Worm (Caenorhabditis elegans): ENCODE data around the gene him-8.

Gene him-8

ce11 chrIV:10609920-10610319, 48.2 kb downstream of the him-8 start:
- peak in 5 of 6 experiments; percentile 46 to 79 (median 61) for TF ChIP-seq elt-3 (tag; optimal IDR thresholded peaks at IDR 0.05)
- TF ChIP-seq nhr-20 (tag; optimal IDR thresholded peaks at IDR 0.05), result peak; percentile 21
- no peak for TF ChIP-seq ceh-90 (tag; optimal IDR thresholded peaks at IDR 0.05)
- TF ChIP-seq nhr-28 (tag; optimal IDR thresholded peaks at IDR 0.05), result no peak
- peak; percentile 55 for TF ChIP-seq blmp-1 (tag; optimal IDR thresholded peaks at IDR 0.05)
- TF ChIP-seq xbp-1 (tag; optimal IDR thresholded peaks at IDR 0.05), result no peak
- TF ChIP-seq lin-14 (GFP tag; optimal IDR thresholded peaks at IDR 0.05), result peak; percentile 51
- no peak for TF ChIP-seq lin-13 (GFP tag; optimal IDR thresholded peaks at IDR 0.05)
- TF ChIP-seq hpl-2 (GFP tag; optimal IDR thresholded peaks at IDR 0.05), result no peak
- TF ChIP-seq nhr-85 (tag), result peak; percentile 80

- TF ChIP-seq jun-1 (tag; optimal IDR thresholded peaks at IDR 0.05) (no peak), Y116A8C.19 (tag; optimal IDR thresholded peaks at IDR 0.05; ENCODE audit: borderline replicate concordance) (no peak), isw-1 (GFP tag; IDR thresholded peaks at IDR 0.05) (no peak), pqm-1 (tag; optimal IDR thresholded peaks at IDR 0.05) (no peak), nhr-76 (tag; optimal IDR thresholded peaks at IDR 0.05) (no peak), nhr-85 (tag) (peak; percentile 83), tbx-2 (tag; optimal IDR thresholded peaks at IDR 0.05) (no peak), C34B4.2 (tag; optimal IDR thresholded peaks at IDR 0.05) (no peak), ama-1 (optimal IDR thresholded peaks at IDR 0.05) (no peak), mef-2 (tag; optimal IDR thresholded peaks at IDR 0.05) (no peak), blmp-1 (tag; optimal IDR thresholded peaks at IDR 0.05) (peak; percentile 69), elt-2 (tag; optimal IDR thresholded peaks at IDR 0.05) (no peak), aha-1 (tag; optimal IDR thresholded peaks at IDR 0.05) (no peak), fos-1 (tag; optimal IDR thresholded peaks at IDR 0.05) (no peak), lin-39 (tag; optimal IDR thresholded peaks at IDR 0.05) (no peak), nhr-20 (tag; optimal IDR thresholded peaks at IDR 0.05) (peak; percentile 27), vab-15 (tag; optimal IDR thresholded peaks at IDR 0.05) (no peak), nhr-28 (tag; optimal IDR thresholded peaks at IDR 0.05) (no peak), ceh-90 (tag; optimal IDR thresholded peaks at IDR 0.05) (no peak), fkh-8 (tag; optimal IDR thresholded peaks at IDR 0.05) (no peak), snu-23 (GFP tag; optimal IDR thresholded peaks at IDR 0.05) (peak; percentile 12), unc-86 (tag; optimal IDR thresholded peaks at IDR 0.05) (no peak), unc-98 (GFP tag; IDR thresholded peaks at IDR 0.05) (no peak), ceh-63 (GFP tag; optimal IDR thresholded peaks at IDR 0.05) (no peak), nhr-77 (tag; optimal IDR thresholded peaks at IDR 0.05) (no peak), grh-1 (GFP tag; IDR thresholded peaks at IDR 0.05) (no peak), lir-3 (tag; optimal IDR thresholded peaks at IDR 0.05; ENCODE audit: poor library complexity) (no peak), F16B12.6 (tag; optimal IDR thresholded peaks at IDR 0.05) (no peak), nhr-84 (tag; optimal IDR thresholded peaks at IDR 0.05) (no peak), ztf-11 (tag; optimal IDR thresholded peaks at IDR 0.05) (no peak), elt-3 (tag; optimal IDR thresholded peaks at IDR 0.05) (peak in 1 of 6 experiments; percentile 3), nhr-237 (tag; optimal IDR thresholded peaks at IDR 0.05) (no peak), nhr-12 (tag; optimal IDR thresholded peaks at IDR 0.05) (no peak), egl-27 (tag; optimal IDR thresholded peaks at IDR 0.05) (no peak), nhr-71 (tag; optimal IDR thresholded peaks at IDR 0.05) (peak; percentile 19), xbp-1 (tag; optimal IDR thresholded peaks at IDR 0.05) (no peak), aly-2 (tag; optimal IDR thresholded peaks at IDR 0.05) (no peak), mab-9 (GFP tag; IDR thresholded peaks at IDR 0.05) (no peak), efl-1 (optimal IDR thresholded peaks at IDR 0.05) (no peak), efl-1 (GFP tag; optimal IDR thresholded peaks at IDR 0.05 in 1 of 2) (no peak), irx-1 (tag; optimal IDR thresholded peaks at IDR 0.05) (no peak), lin-14 (GFP tag; optimal IDR thresholded peaks at IDR 0.05) (peak; percentile 36)
These were observed 50.6 kb downstream of the him-8 start for ce11 chrIV:10612281-10612680.

All from whole organism, L1 larva.